Fruit fly (Drosophila melanogaster): ENCODE data around the gene Pk34A.

- TF ChIP-seq CG7045 (GFP tag; optimal IDR thresholded peaks at IDR 0.05) (no peak), CG33017 (tag; optimal IDR thresholded peaks at IDR 0.05) (no peak), CG12768 (GFP tag; optimal IDR thresholded peaks at IDR 0.05) (no peak)
Measured at dm6 chr2L:13130291-13130690, 28.3 kb upstream of the Pk34A start, which contains the start of gene CG5122.
